Worm (Caenorhabditis elegans): Measurements from ENCODE around the gene sgt-1.
A peak's percentile ranks its signal among the peaks of the same experiment; 100 is the strongest.

The sgt-1 gene

DNA sequence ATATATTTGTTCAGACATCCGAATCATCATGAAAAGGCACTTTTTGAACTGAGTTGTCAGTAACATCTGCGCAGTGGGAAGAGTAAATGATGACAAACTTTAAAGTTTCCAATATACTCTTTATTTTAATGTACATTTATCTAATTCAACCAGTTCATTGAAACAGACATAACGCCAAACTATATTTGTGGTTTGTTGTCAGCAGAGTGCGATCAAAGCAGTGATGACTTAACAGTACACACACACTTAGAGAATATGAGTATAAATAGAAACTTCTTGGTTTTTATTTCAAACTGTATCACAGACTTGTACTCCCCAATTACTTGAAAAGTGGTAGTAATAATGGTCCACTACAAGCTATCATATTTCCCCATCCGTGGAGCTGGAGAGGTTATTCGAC, 20.2 kb downstream of the sgt-1 start, which contains the start of gene gst-8:
Gene gst-8, plus strand, starts transcription at position 301 of the 400 bp plus-strand sequence.
- TF ChIP-seq F23B12.7 (tag; optimal IDR thresholded peaks at IDR 0.05; ENCODE audit: insufficient read depth), result no peak
- no peak for TF ChIP-seq madf-10 (tag; optimal IDR thresholded peaks at IDR 0.05)
- TF ChIP-seq snpc-4 (GFP tag; optimal IDR thresholded peaks at IDR 0.05), result no peak
- no peak for TF ChIP-seq snpc-4 (tag; optimal IDR thresholded peaks at IDR 0.05)
- no peak for TF ChIP-seq pha-4 (tag; optimal IDR thresholded peaks at IDR 0.05)
- TF ChIP-seq nfya-1 (tag; optimal IDR thresholded peaks at IDR 0.05; ENCODE audit: borderline replicate concordance, insufficient read depth), result no peak
- TF ChIP-seq nhr-80 (tag; optimal IDR thresholded peaks at IDR 0.05), result no peak
- no peak for TF ChIP-seq mxl-1 (tag; optimal IDR thresholded peaks at IDR 0.05)
- no peak for TF ChIP-seq cebp-2 (GFP tag; IDR thresholded peaks at IDR 0.05)
- no peak for TF ChIP-seq T07F8.4 (tag; optimal IDR thresholded peaks at IDR 0.05)
- no peak for TF ChIP-seq ztf-28 (GFP tag; IDR thresholded peaks at IDR 0.05)
- no peak for TF ChIP-seq rcor-1 (GFP tag; IDR thresholded peaks at IDR 0.05)
- TF ChIP-seq nhr-179 (tag; optimal IDR thresholded peaks at IDR 0.05), result no peak
- no peak for TF ChIP-seq F10E7.11 (tag; optimal IDR thresholded peaks at IDR 0.05)
- TF ChIP-seq mel-28 (tag; optimal IDR thresholded peaks at IDR 0.05; ENCODE audit: borderline replicate concordance), result no peak
- no peak for TF ChIP-seq aptf-2 (GFP tag; conservative IDR thresholded peaks at IDR 0.05)
- no peak for TF ChIP-seq egrh-3 (GFP tag; IDR thresholded peaks at IDR 0.05)

DNA sequence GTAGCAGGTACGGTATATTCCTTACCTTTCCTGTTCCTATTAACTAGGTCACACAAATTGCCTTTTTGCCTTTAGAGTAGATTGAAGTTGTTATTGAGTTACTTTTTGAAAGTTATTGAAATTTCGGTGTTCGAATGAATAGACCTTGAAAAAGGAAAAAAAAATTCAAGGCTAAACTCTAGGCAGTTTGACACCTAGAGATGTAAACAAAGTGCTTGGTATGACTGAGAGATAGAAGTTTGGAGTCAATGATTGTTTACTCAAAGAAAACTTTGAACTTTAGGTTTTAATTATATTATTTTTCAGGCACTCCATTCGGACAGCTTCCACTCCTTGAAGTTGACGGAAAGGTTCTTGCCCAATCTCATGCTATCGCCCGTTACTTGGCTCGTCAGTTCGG, 21.1 kb downstream of the sgt-1 start:
- TF ChIP-seq bed-1 (GFP tag; IDR thresholded peaks at IDR 0.05) (no peak), F57C9.4 (tag; optimal IDR thresholded peaks at IDR 0.05) (no peak), pha-4 (tag; optimal IDR thresholded peaks at IDR 0.05) (no peak), Y53F4B.3 (GFP tag; IDR thresholded peaks at IDR 0.05) (no peak), sptf-2 (GFP tag; optimal IDR thresholded peaks at IDR 0.05) (no peak), F10E7.11 (tag; optimal IDR thresholded peaks at IDR 0.05) (no peak), hlh-26 (GFP tag; conservative IDR thresholded peaks at IDR 0.05) (no peak), F37B4.10 (GFP tag; IDR thresholded peaks at IDR 0.05) (no peak), F23B12.7 (tag; optimal IDR thresholded peaks at IDR 0.05; ENCODE audit: insufficient read depth) (no peak), ztf-25 (GFP tag; IDR thresholded peaks at IDR 0.05) (no peak), D2030.7 (GFP tag; IDR thresholded peaks at IDR 0.05) (no peak), sdz-38 (tag; optimal IDR thresholded peaks at IDR 0.05) (no peak), ceh-40 (GFP tag; IDR thresholded peaks at IDR 0.05) (no peak), efl-1 (GFP tag; optimal IDR thresholded peaks at IDR 0.05) (no peak), hlh-12 (tag; optimal IDR thresholded peaks at IDR 0.05) (no peak), K12H6.12 (tag; optimal IDR thresholded peaks at IDR 0.05) (no peak), Y95B8A.8 (GFP tag; IDR thresholded peaks at IDR 0.05) (no peak)

DNA sequence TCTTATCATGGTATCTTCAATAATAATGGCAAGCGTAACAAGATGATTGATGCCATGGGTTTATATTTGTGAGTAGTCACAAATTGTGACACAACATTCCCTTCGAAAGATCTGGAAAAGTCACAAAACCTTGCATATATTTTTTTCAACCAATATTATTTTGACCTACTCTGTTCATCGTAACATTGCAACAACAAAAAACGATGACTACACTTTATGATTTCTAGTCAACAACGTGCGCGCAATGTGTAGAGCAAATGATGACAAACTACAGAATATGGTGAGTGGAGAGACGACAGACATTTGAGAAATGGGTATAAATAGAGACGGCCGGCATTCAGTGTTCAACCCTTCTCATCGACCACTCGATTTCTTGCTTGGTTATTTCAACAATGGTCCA, 21.9 kb downstream of the sgt-1 start, which contains the start of gene gst-7:
Gene gst-7, plus strand, starts transcription at position 336 of the 400 bp plus-strand sequence.
- TF ChIP-seq unc-130 (GFP tag; optimal IDR thresholded peaks at IDR 0.05) (no peak), attf-5 (GFP tag; optimal IDR thresholded peaks at IDR 0.05) (no peak), nhr-80 (tag; optimal IDR thresholded peaks at IDR 0.05) (peak; percentile 58), tbp1 (GFP tag; optimal IDR thresholded peaks at IDR 0.05) (peak; percentile 41), sdz-38 (tag; optimal IDR thresholded peaks at IDR 0.05) (no peak), lir-1 (GFP tag; conservative IDR thresholded peaks at IDR 0.05) (no peak), athp-1 (tag; optimal IDR thresholded peaks at IDR 0.05) (no peak), madf-6 (GFP tag; IDR thresholded peaks at IDR 0.05) (peak; percentile 72), F55B11.4 (tag; optimal IDR thresholded peaks at IDR 0.05; ENCODE audit: borderline replicate concordance, insufficient read depth) (no peak), egrh-3 (GFP tag; IDR thresholded peaks at IDR 0.05) (no peak), D2030.7 (GFP tag; IDR thresholded peaks at IDR 0.05) (peak; percentile 25; the same call in 1 of the 2 replicates), F22D6.2 (tag; optimal IDR thresholded peaks at IDR 0.05) (no peak), ztf-26 (tag; optimal IDR thresholded peaks at IDR 0.05) (no peak), efl-1 (GFP tag; optimal IDR thresholded peaks at IDR 0.05) (peak; percentile 68), F33H1.4 (GFP tag; IDR thresholded peaks at IDR 0.05) (no peak), lin-54 (GFP tag; optimal IDR thresholded peaks at IDR 0.05) (peak; percentile 18), ztf-3 (GFP tag; optimal IDR thresholded peaks at IDR 0.05) (no peak), nfyb-1 (GFP tag; IDR thresholded peaks at IDR 0.05) (0 out of 2 replicates have a peak, but pooled peaks have one; percentile 32), C06A6.2 (GFP tag; conservative IDR thresholded peaks at IDR 0.05) (no peak), akir-1 (GFP tag; optimal IDR thresholded peaks at IDR 0.05) (no peak), ZK185.1 (tag; optimal IDR thresholded peaks at IDR 0.05; ENCODE audit: poor library complexity, severe bottlenecking) (no peak), lin-40 (tag; optimal IDR thresholded peaks at IDR 0.05) (peak; percentile 28)
